Fruit fly (Drosophila melanogaster) whole organism, embryonic: ENCODE data around the gene CRAT.

Experiments
- CG10147 ChIP-seq: fragments of 200-800 bp; sonication (Bioruptor generic); optimal IDR thresholded peaks from 2 replicates; lab custom pipeline; 2019; ENCODE audit warnings: missing biosample characterization, mild to moderate bottlenecking, missing genetic modification characterization, moderate library complexity
- CG10267 ChIP-seq: fragments of 200-800 bp; sonication (Bioruptor generic); optimal IDR thresholded peaks from 2 replicates; lab custom pipeline; 2018; ENCODE audit warnings: missing biosample characterization, mild to moderate bottlenecking, missing genetic modification characterization, moderate library complexity
- CG10366 ChIP-seq: fragments of 200-800 bp; sonication (Bioruptor generic); IDR thresholded peaks from 2 replicates; pipeline ENCODE4 v1.3.6; 2022; ENCODE audit warnings: missing biosample characterization, missing genetic modification characterization
- CG1233 ChIP-seq: fragments of 200-800 bp; sonication (Bioruptor generic); optimal IDR thresholded peaks from 4 replicates; lab custom pipeline; 2018; ENCODE audit warnings: missing biosample characterization, mild to moderate bottlenecking, missing genetic modification characterization
- CG12744 ChIP-seq: fragments of 200-800 bp; sonication (Bioruptor generic); optimal IDR thresholded peaks from 2 replicates; lab custom pipeline; 2016; ENCODE audit warnings: missing biosample characterization, missing genetic modification characterization
- CG14050 ChIP-seq: fragments of 200-800 bp; sonication (Bioruptor generic); IDR thresholded peaks from 3 replicates; pipeline ENCODE4 v1.3.6; 2022; ENCODE audit warnings: missing biosample characterization, missing genetic modification characterization
- CG1529 ChIP-seq: fragments of 200-800 bp; sonication (Bioruptor generic); optimal IDR thresholded peaks from 3 replicates; lab custom pipeline; 2018; ENCODE audit warnings: missing biosample characterization, missing genetic modification characterization
- CG17385 ChIP-seq: fragments of 200-800 bp; sonication (Bioruptor generic); optimal IDR thresholded peaks from 3 replicates; lab custom pipeline; 2018; ENCODE audit warnings: missing biosample characterization, mild to moderate bottlenecking, missing genetic modification characterization
- CG18262 ChIP-seq: fragments of 200-800 bp; optimal IDR thresholded peaks from 3 replicates; lab custom pipeline; 2019; ENCODE audit warnings: missing biosample characterization, mild to moderate bottlenecking, missing genetic modification characterization, moderate library complexity
- CG2129 ChIP-seq: fragments of 200-800 bp; sonication (Bioruptor generic); IDR thresholded peaks from 2 replicates; pipeline ENCODE4 v1.3.6; 2022; ENCODE audit warnings: missing biosample characterization, missing genetic modification characterization; ENCODE audit not compliant: partially characterized antibody
- CG33213 ChIP-seq: fragments of 200-800 bp; sonication (Bioruptor generic); optimal IDR thresholded peaks from 3 replicates; lab custom pipeline; 2016; ENCODE audit warnings: missing biosample characterization, missing genetic modification characterization
- CG4424 ChIP-seq: fragments of 200-800 bp; sonication (Bioruptor generic); optimal IDR thresholded peaks from 3 replicates; lab custom pipeline; 2016; ENCODE audit warnings: missing biosample characterization, missing genetic modification characterization
- CG6654 ChIP-seq: fragments of 200-800 bp; sonication (Bioruptor generic); optimal IDR thresholded peaks from 2 replicates; lab custom pipeline; 2017; ENCODE audit warnings: missing biosample characterization, mild to moderate bottlenecking, missing genetic modification characterization
- CG6813 ChIP-seq: fragments of 200-800 bp; sonication (Bioruptor generic); optimal IDR thresholded peaks from 2 replicates; lab custom pipeline; 2017; ENCODE audit warnings: missing biosample characterization, missing genetic modification characterization, mild to moderate bottlenecking, moderate library complexity, missing genetic modification reagents
- CG6854 ChIP-seq: fragments of 200-800 bp; sonication (Bioruptor generic); optimal IDR thresholded peaks from 3 replicates; lab custom pipeline; 2017; ENCODE audit warnings: missing biosample characterization, mild to moderate bottlenecking, missing genetic modification characterization
- CG7556 ChIP-seq: fragments of 200-800 bp; sonication (Bioruptor generic); optimal IDR thresholded peaks from 2 replicates; lab custom pipeline; 2017; ENCODE audit warnings: missing biosample characterization, mild to moderate bottlenecking, missing genetic modification characterization
- CG8089 ChIP-seq: fragments of 200-800 bp; sonication (Bioruptor generic); optimal IDR thresholded peaks from 3 replicates; lab custom pipeline; 2016; ENCODE audit warnings: missing biosample characterization, missing genetic modification characterization
- CG9876 ChIP-seq: fragments of 200-800 bp; sonication (Bioruptor generic); optimal IDR thresholded peaks from 2 replicates; lab custom pipeline; 2016; ENCODE audit warnings: missing biosample characterization, missing genetic modification characterization
- CoRest ChIP-seq: fragments of 200-800 bp; sonication (Bioruptor generic); optimal IDR thresholded peaks from 3 replicates; lab custom pipeline; 2018; ENCODE audit warnings: missing biosample characterization, mild to moderate bottlenecking, missing genetic modification characterization, moderate library complexity
- D19B ChIP-seq: fragments of 200-800 bp; sonication (Bioruptor generic); optimal IDR thresholded peaks from 2 replicates; lab custom pipeline; 2017; ENCODE audit warnings: missing biosample characterization, mild to moderate bottlenecking, missing genetic modification characterization
- Dip2 ChIP-seq: fragments of 200-800 bp; sonication (Bioruptor generic); IDR thresholded peaks from 2 replicates; pipeline ENCODE4 v1.3.6; 2022; ENCODE audit warnings: missing biosample characterization, missing genetic modification characterization
- ERR ChIP-seq: fragments of 200-800 bp; sonication (Bioruptor generic); optimal IDR thresholded peaks from 2 replicates; lab custom pipeline; 2016; ENCODE audit warnings: missing biosample characterization, missing genetic modification characterization
- Fer3 ChIP-seq: fragments of 200-800 bp; sonication (Bioruptor generic); optimal IDR thresholded peaks from 2 replicates; lab custom pipeline; 2018; ENCODE audit warnings: missing biosample characterization, mild to moderate bottlenecking, missing genetic modification characterization, moderate library complexity
- H15 ChIP-seq: fragments of 200-800 bp; sonication (Bioruptor generic); IDR thresholded peaks from 3 replicates; pipeline ENCODE4 v1.3.6; 2022; ENCODE audit warnings: missing biosample characterization, missing genetic modification characterization
- Med ChIP-seq: fragments of 200-800 bp; sonication (Bioruptor generic); peaks from one replicate; lab custom pipeline; 2016; ENCODE audit warnings: missing biosample characterization, missing genetic modification characterization, mild to moderate bottlenecking, inconsistent platforms, moderate library complexity
- Myb ChIP-seq: fragments of 200-800 bp; sonication (Bioruptor generic); optimal IDR thresholded peaks from 2 replicates; lab custom pipeline; 2016; ENCODE audit warnings: missing biosample characterization, missing genetic modification characterization
- NC2α ChIP-seq: fragments of 200-800 bp; sonication (Bioruptor generic); optimal IDR thresholded peaks from 2 replicates; lab custom pipeline; 2016; ENCODE audit warnings: missing biosample characterization, missing genetic modification characterization
- Poxn ChIP-seq: fragments of 200-800 bp; sonication (Bioruptor generic); IDR thresholded peaks from 2 replicates; pipeline ENCODE4 v1.3.6; 2022; ENCODE audit warnings: missing biosample characterization, missing genetic modification characterization
- Scr ChIP-seq: fragments of 200-800 bp; sonication (Bioruptor generic); IDR thresholded peaks from 2 replicates; pipeline ENCODE4 v1.3.6; 2022; ENCODE audit warnings: missing biosample characterization, missing genetic modification characterization; ENCODE audit not compliant: partially characterized antibody
- Stat92E ChIP-seq, 3 experiments: fragments of >200 bp in 2 of 3; fragments of 200-800 bp in 1 of 3; sonication (Bioruptor generic) in 1 of 3; optimal IDR thresholded peaks; 2 replicates each; lab custom pipeline; 2017 to 2019; ENCODE audit warnings: missing biosample characterization in 3 of 3, missing genetic modification characterization in 3 of 3, mild to moderate bottlenecking in 1 of 3, moderate library complexity in 1 of 3
- corto ChIP-seq: fragments of 200-800 bp; sonication (Bioruptor generic); optimal IDR thresholded peaks from 2 replicates; lab custom pipeline; 2016; ENCODE audit warnings: missing biosample characterization, mild to moderate bottlenecking, missing genetic modification characterization, moderate library complexity
- cwo ChIP-seq: fragments of 200-800 bp; sonication (Bioruptor generic); optimal IDR thresholded peaks from 3 replicates; lab custom pipeline; 2017; ENCODE audit warnings: missing biosample characterization, missing genetic modification characterization, mild to moderate bottlenecking, moderate library complexity, missing genetic modification reagents
- ems ChIP-seq: fragments of 200-800 bp; sonication (Bioruptor generic); optimal IDR thresholded peaks from 3 replicates; lab custom pipeline; 2016; ENCODE audit warnings: missing biosample characterization, missing genetic modification characterization
- eve ChIP-seq, 2 experiments: fragments of >200 bp; optimal IDR thresholded peaks; 2 replicates each; lab custom pipeline; 2017; ENCODE audit warnings: missing biosample characterization in 2 of 2, missing genetic modification characterization in 2 of 2
- fd64A ChIP-seq: fragments of 200-800 bp; sonication (Bioruptor generic); optimal IDR thresholded peaks from 3 replicates; lab custom pipeline; 2018; ENCODE audit warnings: missing biosample characterization, mild to moderate bottlenecking, missing genetic modification characterization
- gem ChIP-seq: fragments of 200-800 bp; sonication (Bioruptor generic); optimal IDR thresholded peaks from 2 replicates; lab custom pipeline; 2019; ENCODE audit warnings: missing biosample characterization, mild to moderate bottlenecking, missing genetic modification characterization, moderate library complexity
- gt ChIP-seq: fragments of 200-800 bp; sonication (Bioruptor generic); IDR thresholded peaks from 2 replicates; pipeline ENCODE4 v1.3.6; 2022; ENCODE audit warnings: missing biosample characterization, missing genetic modification characterization
- h ChIP-seq: fragments of >200 bp; optimal IDR thresholded peaks from 2 replicates; lab custom pipeline; 2017
- ken ChIP-seq: fragments of 200-800 bp; sonication (Bioruptor generic); IDR thresholded peaks from 3 replicates; pipeline ENCODE4 v1.3.6; 2022; ENCODE audit warnings: missing biosample characterization, missing genetic modification characterization
- nmo ChIP-seq: fragments of 200-800 bp; sonication (Bioruptor generic); optimal IDR thresholded peaks from 2 replicates; lab custom pipeline; 2018; ENCODE audit warnings: missing biosample characterization, mild to moderate bottlenecking, missing genetic modification characterization, moderate library complexity
- org-1 ChIP-seq: fragments of 200-800 bp; sonication (Bioruptor generic); optimal IDR thresholded peaks from 2 replicates; lab custom pipeline; 2017; ENCODE audit warnings: missing biosample characterization, missing genetic modification characterization
- pros ChIP-seq: fragments of 200-800 bp; sonication (Bioruptor generic); optimal IDR thresholded peaks from 3 replicates; lab custom pipeline; 2019; ENCODE audit warnings: missing biosample characterization, mild to moderate bottlenecking, missing genetic modification characterization, moderate library complexity
- repo ChIP-seq: fragments of 200-800 bp; sonication (Bioruptor generic); optimal IDR thresholded peaks from 2 replicates; lab custom pipeline; 2016; ENCODE audit warnings: missing biosample characterization, missing genetic modification characterization
- slou ChIP-seq: fragments of 200-800 bp; sonication (Bioruptor generic); optimal IDR thresholded peaks from 3 replicates; lab custom pipeline; 2016; ENCODE audit warnings: missing biosample characterization, missing genetic modification characterization
- sna ChIP-seq: fragments of 200-800 bp; sonication (Bioruptor generic); IDR thresholded peaks from 2 replicates; pipeline ENCODE4 v1.3.6; 2022; ENCODE audit warnings: missing biosample characterization, missing genetic modification characterization; ENCODE audit not compliant: partially characterized antibody
- stwl ChIP-seq: fragments of 200-800 bp; sonication (Bioruptor generic); optimal IDR thresholded peaks from 3 replicates; lab custom pipeline; 2018; ENCODE audit warnings: missing biosample characterization, mild to moderate bottlenecking, missing genetic modification characterization, moderate library complexity
- tio ChIP-seq: fragments of 200-800 bp; sonication (Bioruptor generic); optimal IDR thresholded peaks from 2 replicates; lab custom pipeline; 2017; ENCODE audit warnings: missing biosample characterization, missing genetic modification characterization, inconsistent platforms
- vvl ChIP-seq: fragments of 200-800 bp; sonication (Bioruptor generic); IDR thresholded peaks from 2 replicates; pipeline ENCODE4 v1.3.6; 2022; ENCODE audit warnings: missing biosample characterization, missing genetic modification characterization

The CRAT gene

dm6 chr3R:6410412-6411225 lies 34.8 kb upstream of the CRAT start (continued):
- TF ChIP-seq gem (tag; lab: Kevin White, UChicago) (peak; percentile 94), CG10147 (GFP tag; lab: Kevin White, UChicago) (peak; percentile 91), gt (GFP tag; lab: Robert Waterston, UW) (0 out of 2 replicates have a peak, but pooled peaks have one; percentile 6), CG10366 (GFP tag; lab: Robert Waterston, UW) (peak; percentile 58; the same call in 1 of the 2 replicates), CG6654 (GFP tag; lab: Kevin White, UChicago) (peak; percentile 68), repo (GFP tag; lab: Kevin White, UChicago) (peak; percentile 70), vvl (GFP tag; lab: Robert Waterston, UW) (peak; percentile 63), ken (peak; percentile 63; the same call in 2 of the 3 replicates), CG8089 (GFP tag; lab: Kevin White, UChicago) (peak; percentile 40), fd64A (GFP tag; lab: Kevin White, UChicago) (peak; percentile 62), h (no peak), tio (GFP tag; lab: Kevin White, UChicago) (peak; percentile 91), CG33213 (peak; percentile 48), Stat92E (GFP tag; optimal IDR thresholded peaks at IDR 0.05; lab: Kevin White, UChicago) (peak in 1 of 3 experiments; percentile 58), CG6813 (peak; percentile 76), stwl (tag; lab: Kevin White, UChicago) (no peak), Myb (peak; percentile 65), ERR (peak; percentile 41), nmo (peak; percentile 95), ems (GFP tag; lab: Kevin White, UChicago) (peak; percentile 78), slou (GFP tag; lab: Kevin White, UChicago) (peak; percentile 65), CG1233 (GFP tag; lab: Kevin White, UChicago) (peak; percentile 88), CG4424 (peak; percentile 89), CG12744 (peak; percentile 65), cwo (peak; percentile 88), CG2129 (GFP tag; lab: Robert Waterston, UW) (no peak), Scr (GFP tag; lab: Robert Waterston, UW) (no peak), Poxn (no peak), Fer3 (tag; lab: Kevin White, UChicago) (peak; percentile 81), CoRest (tag; lab: Kevin White, UChicago) (peak; percentile 96), Dip2 (GFP tag; lab: Robert Waterston, UW) (no peak), CG6854 (GFP tag; lab: Kevin White, UChicago) (peak; percentile 87), NC2α (GFP tag; lab: Kevin White, UChicago) (peak; percentile 9), CG7556 (GFP tag; lab: Kevin White, UChicago) (peak; percentile 95), CG18262 (tag; lab: Kevin White, UChicago) (peak; percentile 96), CG14050 (peak; percentile 46; the same call in 1 of the 3 replicates), CG10267 (tag; lab: Kevin White, UChicago) (peak; percentile 83), H15 (GFP tag; lab: Robert Waterston, UW) (peak; percentile 45; the same call in 2 of the 3 replicates), pros (peak; percentile 60), CG1529 (peak; percentile 84), CG9876 (GFP tag; lab: Kevin White, UChicago) (peak; percentile 46), sna (GFP tag; lab: Robert Waterston, UW) (no peak), eve (GFP tag; optimal IDR thresholded peaks at IDR 0.05; lab: Kevin White, UChicago) (peak in 1 of 2 experiments; percentile 98), Med (GFP tag; lab: Kevin White, UChicago) (peak; percentile 90), org-1 (GFP tag; lab: Kevin White, UChicago) (peak; percentile 90), corto (GFP tag; lab: Kevin White, UChicago) (no peak), D19B (GFP tag; lab: Kevin White, UChicago) (peak; percentile 80), CG17385 (peak; percentile 87)
